Fruit fly (Drosophila melanogaster) whole organism, prepupa: ENCODE data around the gene PAPLA1.

ENCODE experiments used
- Blimp-1 ChIP-seq: fragments of 200-800 bp; sonication (Bioruptor generic); optimal IDR thresholded peaks from 3 replicates; lab custom pipeline; 2017; ENCODE audit warnings: missing biosample characterization, missing genetic modification characterization, mild to moderate bottlenecking, moderate library complexity, missing genetic modification reagents
- CG10631 ChIP-seq: fragments of 200-800 bp; sonication (Bioruptor generic); optimal IDR thresholded peaks from 2 replicates; lab custom pipeline; 2016; ENCODE audit warnings: missing biosample characterization, missing genetic modification characterization
- CG10669 ChIP-seq: fragments of 200-800 bp; sonication (Bioruptor generic); optimal IDR thresholded peaks from 3 replicates; lab custom pipeline; 2018; ENCODE audit warnings: missing biosample characterization, mild to moderate bottlenecking, missing genetic modification characterization, moderate library complexity
- CG11294 ChIP-seq: fragments of 200-800 bp; sonication (Bioruptor generic); IDR thresholded peaks from 2 replicates; pipeline ENCODE4 v1.3.6; 2022; ENCODE audit warnings: missing biosample characterization, missing genetic modification characterization
- CG11762 ChIP-seq: fragments of 200-800 bp; sonication (Bioruptor generic); optimal IDR thresholded peaks from 3 replicates; lab custom pipeline; 2016; ENCODE audit warnings: missing biosample characterization, missing genetic modification characterization; ENCODE audit not compliant: insufficient read depth
- CG15336 ChIP-seq: fragments of 200-800 bp; sonication (Bioruptor generic); IDR thresholded peaks from 2 replicates; pipeline ENCODE4 v1.3.6; 2022; ENCODE audit warnings: missing biosample characterization, missing genetic modification characterization
- CG3032 ChIP-seq: fragments of 200-800 bp; optimal IDR thresholded peaks from 2 replicates; lab custom pipeline; 2019; ENCODE audit warnings: missing biosample characterization, mild to moderate bottlenecking, missing genetic modification characterization, moderate library complexity
- CG32006 ChIP-seq: fragments of 200-800 bp; sonication (Bioruptor generic); optimal IDR thresholded peaks from 3 replicates; lab custom pipeline; 2017; ENCODE audit warnings: missing biosample characterization, mild to moderate bottlenecking, missing genetic modification characterization
- CG34406 ChIP-seq: fragments of 200-800 bp; sonication (Bioruptor generic); optimal IDR thresholded peaks from 3 replicates; lab custom pipeline; 2016; ENCODE audit warnings: missing biosample characterization, missing genetic modification characterization
- CG3919 ChIP-seq: fragments of 200-800 bp; sonication (Bioruptor generic); optimal IDR thresholded peaks from 3 replicates; lab custom pipeline; 2016; ENCODE audit warnings: missing biosample characterization, missing genetic modification characterization
- CG4318 ChIP-seq: fragments of 200-800 bp; sonication (Bioruptor generic); optimal IDR thresholded peaks from 3 replicates; lab custom pipeline; 2017; ENCODE audit warnings: missing biosample characterization, mild to moderate bottlenecking, missing genetic modification characterization
- CG6163 ChIP-seq: fragments of 200-800 bp; sonication (Bioruptor generic); IDR thresholded peaks from 3 replicates; pipeline ENCODE4 v1.3.6; 2022; ENCODE audit warnings: missing biosample characterization, missing genetic modification characterization
- CG6276 ChIP-seq: fragments of 200-800 bp; sonication (Bioruptor generic); optimal IDR thresholded peaks from 2 replicates; lab custom pipeline; 2017; ENCODE audit warnings: missing biosample characterization, mild to moderate bottlenecking, missing genetic modification characterization
- CG6808 ChIP-seq: fragments of 200-800 bp; sonication (Bioruptor generic); optimal IDR thresholded peaks from 3 replicates; lab custom pipeline; 2017; ENCODE audit warnings: missing biosample characterization, missing genetic modification characterization, mild to moderate bottlenecking, moderate library complexity, missing genetic modification reagents
- CG6854 ChIP-seq: fragments of 200-800 bp; sonication (Bioruptor generic); optimal IDR thresholded peaks from 2 replicates; lab custom pipeline; 2017; ENCODE audit warnings: missing biosample characterization, mild to moderate bottlenecking, missing genetic modification characterization
- CG8119 ChIP-seq: fragments of 200-800 bp; sonication (Bioruptor generic); IDR thresholded peaks from 3 replicates; pipeline ENCODE4 v1.3.6; 2022; ENCODE audit warnings: missing biosample characterization, missing genetic modification characterization
- CG8319 ChIP-seq: fragments of 200-800 bp; sonication (Bioruptor generic); optimal IDR thresholded peaks from 3 replicates; lab custom pipeline; 2016; ENCODE audit warnings: missing biosample characterization, missing genetic modification characterization
- CG8632 ChIP-seq: fragments of 200-800 bp; sonication (Bioruptor generic); optimal IDR thresholded peaks from 3 replicates; lab custom pipeline; 2016; ENCODE audit warnings: missing biosample characterization, missing genetic modification characterization
- CG9139 ChIP-seq: fragments of 200-800 bp; sonication (Bioruptor generic); optimal IDR thresholded peaks from 3 replicates; lab custom pipeline; 2017; ENCODE audit warnings: missing biosample characterization, mild to moderate bottlenecking, missing genetic modification characterization
- Eip75B ChIP-seq: fragments of 200-800 bp; sonication (Bioruptor generic); optimal IDR thresholded peaks from 3 replicates; lab custom pipeline; 2016; ENCODE audit warnings: missing biosample characterization, missing genetic modification characterization
- Eip93F ChIP-seq: fragments of 200-800 bp; sonication (Bioruptor generic); optimal IDR thresholded peaks from 2 replicates; lab custom pipeline; 2016; ENCODE audit warnings: missing biosample characterization, mild to moderate bottlenecking, missing genetic modification characterization
- Ets21C ChIP-seq: fragments of 200-800 bp; sonication (Bioruptor generic); optimal IDR thresholded peaks from 3 replicates; lab custom pipeline; 2016; ENCODE audit warnings: missing biosample characterization, missing genetic modification characterization
- Ets96B ChIP-seq: fragments of 200-800 bp; optimal IDR thresholded peaks from 2 replicates; lab custom pipeline; 2019; ENCODE audit warnings: missing biosample characterization, mild to moderate bottlenecking, missing genetic modification characterization, moderate library complexity
- Gug ChIP-seq: fragments of 200-800 bp; sonication (Bioruptor generic); IDR thresholded peaks from 2 replicates; pipeline ENCODE4 v1.3.6; 2022; ENCODE audit warnings: missing biosample characterization, missing genetic modification characterization
- Hr39 ChIP-seq: fragments of 200-800 bp; sonication (Bioruptor generic); optimal IDR thresholded peaks from 2 replicates; lab custom pipeline; 2016; ENCODE audit warnings: missing biosample characterization, missing genetic modification characterization
- Hr4 ChIP-seq: fragments of 200-800 bp; sonication (Bioruptor generic); optimal IDR thresholded peaks from 3 replicates; lab custom pipeline; 2016; ENCODE audit warnings: missing biosample characterization, missing genetic modification characterization
- Lpt ChIP-seq: fragments of 200-800 bp; sonication (Bioruptor generic); optimal IDR thresholded peaks from 3 replicates; lab custom pipeline; 2016; ENCODE audit warnings: missing biosample characterization, missing genetic modification characterization
- Met ChIP-seq: fragments of 200-800 bp; sonication (Bioruptor generic); optimal IDR thresholded peaks from 3 replicates; lab custom pipeline; 2016; ENCODE audit warnings: missing biosample characterization, missing genetic modification characterization
- Smox ChIP-seq: fragments of 200-800 bp; sonication (Bioruptor generic); optimal IDR thresholded peaks from 3 replicates; lab custom pipeline; 2016; ENCODE audit warnings: missing biosample characterization, missing genetic modification characterization
- Sox102F ChIP-seq: fragments of 200-800 bp; sonication (Bioruptor generic); optimal IDR thresholded peaks from 2 replicates; lab custom pipeline; 2016; ENCODE audit warnings: missing biosample characterization, mild to moderate bottlenecking, missing genetic modification characterization
- Sox14 ChIP-seq: fragments of 200-800 bp; sonication (Bioruptor generic); optimal IDR thresholded peaks from 3 replicates; lab custom pipeline; 2016; ENCODE audit warnings: missing biosample characterization, missing genetic modification characterization
- Sox15 ChIP-seq: fragments of 200-800 bp; sonication (Bioruptor generic); optimal IDR thresholded peaks from 3 replicates; lab custom pipeline; 2016; ENCODE audit warnings: missing biosample characterization, missing genetic modification characterization
- acj6 ChIP-seq: fragments of 200-800 bp; sonication (Bioruptor generic); optimal IDR thresholded peaks from 3 replicates; lab custom pipeline; 2016; ENCODE audit warnings: missing biosample characterization, missing genetic modification characterization
- cyc ChIP-seq: fragments of 200-800 bp; sonication (Bioruptor generic); optimal IDR thresholded peaks from 3 replicates; lab custom pipeline; 2016; ENCODE audit warnings: missing biosample characterization, missing genetic modification characterization
- dac ChIP-seq: fragments of 200-800 bp; sonication (Bioruptor generic); optimal IDR thresholded peaks from 2 replicates; lab custom pipeline; 2017; ENCODE audit warnings: missing biosample characterization, mild to moderate bottlenecking, missing genetic modification characterization
- dsx ChIP-seq: fragments of 200-800 bp; optimal IDR thresholded peaks from 3 replicates; lab custom pipeline; 2019; ENCODE audit warnings: missing biosample characterization, mild to moderate bottlenecking, missing genetic modification characterization, moderate library complexity; ENCODE audit not compliant: poor library complexity, severe bottlenecking
- eg ChIP-seq: fragments of 200-800 bp; sonication (Bioruptor generic); IDR thresholded peaks from 3 replicates; pipeline ENCODE4 v1.3.6; 2022; ENCODE audit warnings: missing biosample characterization, missing genetic modification characterization
- esn ChIP-seq: fragments of 200-800 bp; sonication (Bioruptor generic); optimal IDR thresholded peaks from 2 replicates; lab custom pipeline; 2016; ENCODE audit warnings: missing biosample characterization, mild to moderate bottlenecking, missing genetic modification characterization, moderate library complexity
- fd59A ChIP-seq: fragments of 200-800 bp; sonication (Bioruptor generic); optimal IDR thresholded peaks from 2 replicates; lab custom pipeline; 2017; ENCODE audit warnings: missing biosample characterization, mild to moderate bottlenecking, missing genetic modification characterization, missing genetic modification reagents
- fd85E ChIP-seq: fragments of 200-800 bp; sonication (Bioruptor generic); optimal IDR thresholded peaks from 3 replicates; lab custom pipeline; 2016; ENCODE audit warnings: missing biosample characterization, missing genetic modification characterization
- fkh ChIP-seq: fragments of 200-800 bp; sonication (Bioruptor generic); optimal IDR thresholded peaks from 3 replicates; lab custom pipeline; 2017; ENCODE audit warnings: missing biosample characterization, mild to moderate bottlenecking, missing genetic modification characterization, moderate library complexity
- net ChIP-seq: fragments of 200-800 bp; sonication (Bioruptor generic); optimal IDR thresholded peaks from 3 replicates; lab custom pipeline; 2016; ENCODE audit warnings: missing biosample characterization, missing genetic modification characterization
- pdm3 ChIP-seq: fragments of 200-800 bp; sonication (Bioruptor generic); optimal IDR thresholded peaks from 3 replicates; lab custom pipeline; 2016; ENCODE audit warnings: missing biosample characterization, missing genetic modification characterization
- spab ChIP-seq: fragments of 200-800 bp; sonication (Bioruptor generic); optimal IDR thresholded peaks from 2 replicates; lab custom pipeline; 2017; ENCODE audit warnings: missing biosample characterization, mild to moderate bottlenecking, missing genetic modification characterization, missing genetic modification reagents
- ss ChIP-seq, 2 experiments: fragments of 200-800 bp; sonication (Bioruptor generic); optimal IDR thresholded peaks; 2 replicates in 1 of 2; 3 replicates in 1 of 2; lab custom pipeline; 2017 to 2018; ENCODE audit warnings: mild to moderate bottlenecking in 2 of 2, missing biosample characterization in 2 of 2, missing genetic modification characterization in 2 of 2, moderate library complexity in 1 of 2
- topi ChIP-seq: fragments of 200-800 bp; sonication (Bioruptor generic); optimal IDR thresholded peaks from 3 replicates; lab custom pipeline; 2016; ENCODE audit warnings: missing biosample characterization, missing genetic modification characterization
- vri ChIP-seq: fragments of 200-800 bp; sonication (Bioruptor generic); optimal IDR thresholded peaks from 3 replicates; lab custom pipeline; 2016; ENCODE audit warnings: missing biosample characterization, mild to moderate bottlenecking, missing genetic modification characterization

PAPLA1 gene

DNA sequence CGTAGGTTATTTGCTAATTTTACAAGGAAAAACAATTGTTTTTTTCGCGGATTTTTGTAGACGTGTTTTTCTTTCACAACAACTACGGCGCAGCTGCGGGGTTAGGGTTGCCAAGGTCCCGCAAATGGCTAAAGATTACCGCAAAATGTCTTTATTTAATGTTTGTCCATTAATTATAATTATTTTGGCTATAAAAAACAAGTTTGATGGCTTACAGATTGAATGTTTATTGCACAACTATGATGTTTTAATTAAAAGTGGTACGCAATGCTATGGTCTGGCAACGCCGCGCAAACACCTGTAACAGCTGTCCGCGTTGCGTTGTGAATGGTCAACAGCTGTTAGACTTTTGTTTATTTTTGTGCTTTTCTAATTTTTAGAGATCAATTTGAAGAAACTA lies 2.8 kb downstream of the PAPLA1 start (continued):
- peak; percentile 76 for TF ChIP-seq CG3919 (GFP tag; lab: Kevin White, UChicago)
- TF ChIP-seq CG6808 (GFP tag; lab: Kevin White, UChicago) = no peak
- TF ChIP-seq fd85E (GFP tag; lab: Kevin White, UChicago) = no peak
- TF ChIP-seq CG11762 (GFP tag; lab: Kevin White, UChicago) = peak; percentile 36
- TF ChIP-seq dac (GFP tag; lab: Kevin White, UChicago) = peak; percentile 48
- TF ChIP-seq acj6 (GFP tag; lab: Kevin White, UChicago) = peak; percentile 64
- peak; percentile 78 for TF ChIP-seq pdm3 (GFP tag; lab: Kevin White, UChicago)
- TF ChIP-seq dsx = peak; percentile 53
- peak; percentile 45 for TF ChIP-seq CG8319 (GFP tag; lab: Kevin White, UChicago)
- TF ChIP-seq CG32006 (GFP tag; lab: Kevin White, UChicago) = peak; percentile 65
- no peak for TF ChIP-seq Eip93F (GFP tag; lab: Kevin White, UChicago)
- peak; percentile 76 for TF ChIP-seq esn (GFP tag; lab: Kevin White, UChicago)
- peak; percentile 12 for TF ChIP-seq CG6276 (GFP tag; lab: Kevin White, UChicago)
- TF ChIP-seq vri (GFP tag; lab: Kevin White, UChicago) = peak; percentile 55
- peak; percentile 71 for TF ChIP-seq Hr39 (GFP tag; lab: Kevin White, UChicago)
- TF ChIP-seq CG8632 (GFP tag; lab: Kevin White, UChicago) = peak; percentile 10
- no peak; the same call in 1 of the 2 replicates for TF ChIP-seq Gug (GFP tag; lab: Robert Waterston, UW)
- TF ChIP-seq CG10631 = peak; percentile 58
- peak; percentile 79 for TF ChIP-seq CG6163
- peak; percentile 40 for TF ChIP-seq Sox15 (GFP tag; lab: Kevin White, UChicago)
- peak; percentile 64 for TF ChIP-seq Met (GFP tag; lab: Kevin White, UChicago)
- TF ChIP-seq CG8119 (GFP tag; lab: Robert Waterston, UW) = peak; percentile 27; the same call in 1 of the 3 replicates
- TF ChIP-seq Sox102F (GFP tag; lab: Kevin White, UChicago) = peak; percentile 63
- TF ChIP-seq spab (GFP tag; lab: Kevin White, UChicago) = no peak
- TF ChIP-seq Lpt (GFP tag; lab: Kevin White, UChicago) = no peak
- peak; percentile 59 for TF ChIP-seq CG34406 (GFP tag; lab: Kevin White, UChicago)
- peak; percentile 33; the same call in 1 of the 2 replicates for TF ChIP-seq CG11294
- peak; percentile 48 for TF ChIP-seq Ets21C (GFP tag; lab: Kevin White, UChicago)
- TF ChIP-seq CG4318 (GFP tag; lab: Kevin White, UChicago) = peak; percentile 32
- peak; percentile 49; the same call in 1 of the 2 replicates for TF ChIP-seq CG15336 (GFP tag; lab: Robert Waterston, UW)
- TF ChIP-seq fd59A (GFP tag; lab: Kevin White, UChicago) = peak; percentile 29
- peak; percentile 74 for TF ChIP-seq cyc
- peak; percentile 48 for TF ChIP-seq net (GFP tag; lab: Kevin White, UChicago)
- peak; percentile 88 for TF ChIP-seq fkh
- peak; percentile 79 for TF ChIP-seq eg
- TF ChIP-seq, all 60 proteins: peak for 49

DNA sequence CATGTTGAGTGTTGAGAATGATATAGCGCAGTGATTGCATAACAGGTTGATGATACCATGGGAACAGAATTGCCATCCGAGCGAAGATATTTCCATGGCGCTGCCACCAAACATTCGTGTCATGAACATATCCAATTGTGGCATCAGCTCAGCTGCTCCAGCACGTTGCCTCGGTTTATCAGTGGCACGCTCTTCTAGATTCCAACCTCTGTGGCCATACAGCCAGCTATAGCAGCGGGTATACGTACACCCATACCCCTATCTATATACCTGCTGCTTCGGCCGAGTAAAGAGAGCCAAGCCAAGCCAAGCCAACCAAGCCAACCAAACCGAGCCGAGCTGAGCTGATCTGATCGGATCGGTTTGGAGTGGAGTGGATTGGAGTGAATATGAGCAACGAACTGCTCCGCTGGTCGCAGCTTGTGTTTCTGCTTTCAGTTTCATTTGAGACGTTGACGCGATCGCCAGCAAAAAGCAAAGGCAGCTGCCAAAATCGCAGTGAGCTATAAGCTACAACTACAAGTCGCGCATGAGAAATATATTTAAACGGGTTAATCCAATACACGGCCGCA lies 10.8 kb downstream of the PAPLA1 start:
- no peak for TF ChIP-seq CG8119 (GFP tag; lab: Robert Waterston, UW)
- no peak for TF ChIP-seq Sox14
- peak; percentile 91 for TF ChIP-seq Blimp-1 (GFP tag; lab: Kevin White, UChicago)
- TF ChIP-seq Lpt (GFP tag; lab: Kevin White, UChicago) = no peak
- no peak for TF ChIP-seq CG6808 (GFP tag; lab: Kevin White, UChicago)
- TF ChIP-seq CG6163 = peak; percentile 48; the same call in 2 of the 3 replicates
- no peak for TF ChIP-seq Met (GFP tag; lab: Kevin White, UChicago)
- TF ChIP-seq eg = no peak
- TF ChIP-seq topi (GFP tag; lab: Kevin White, UChicago) = no peak
- peak; percentile 17 for TF ChIP-seq dsx
- TF ChIP-seq CG4318 (GFP tag; lab: Kevin White, UChicago) = no peak
- no peak for TF ChIP-seq CG8319 (GFP tag; lab: Kevin White, UChicago)
- TF ChIP-seq esn (GFP tag; lab: Kevin White, UChicago) = no peak
- TF ChIP-seq Ets96B (tag; lab: Kevin White, UChicago) = no peak
- no peak for TF ChIP-seq Hr4 (GFP tag; lab: Kevin White, UChicago)
- TF ChIP-seq net (GFP tag; lab: Kevin White, UChicago) = peak; percentile 29
- TF ChIP-seq CG10669 (GFP tag; lab: Kevin White, UChicago) = no peak
- no peak for TF ChIP-seq Hr39 (GFP tag; lab: Kevin White, UChicago)
- TF ChIP-seq CG6276 (GFP tag; lab: Kevin White, UChicago) = no peak
- TF ChIP-seq ss (GFP tag; optimal IDR thresholded peaks at IDR 0.05; lab: Kevin White, UChicago) = peak; percentile 44 to 59
- no peak for TF ChIP-seq CG3032 (tag; lab: Kevin White, UChicago)
- no peak for TF ChIP-seq Smox (GFP tag; lab: Kevin White, UChicago)
- peak; percentile 39 for TF ChIP-seq CG9139 (GFP tag; lab: Kevin White, UChicago)
- peak; percentile 40 for TF ChIP-seq CG6854 (GFP tag; lab: Kevin White, UChicago)
- TF ChIP-seq dac (GFP tag; lab: Kevin White, UChicago) = no peak
- TF ChIP-seq spab (GFP tag; lab: Kevin White, UChicago) = no peak
- TF ChIP-seq Eip75B (GFP tag; lab: Kevin White, UChicago) = no peak
